Worm (Caenorhabditis elegans) whole organism, mixed stage, embryonic: ENCODE results near the gene D2062.13.

ENCODE experiments used
- blmp-1 ChIP-seq: fragments of 150-350 bp; optimal IDR thresholded peaks from 2 replicates; lab custom pipeline; 2014; ENCODE audit warnings: missing biosample characterization, missing genetic modification characterization
- lin-32 ChIP-seq: fragments of 200-800 bp; sonication (Bioruptor generic); optimal IDR thresholded peaks from 2 replicates; lab custom pipeline; 2018; ENCODE audit warnings: mild to moderate bottlenecking, missing genetic modification characterization, missing compliant biosample characterization
- lsy-2 ChIP-seq: fragments of 150-350 bp; optimal IDR thresholded peaks from 2 replicates; lab custom pipeline; 2014; ENCODE audit warnings: missing biosample characterization, missing genetic modification characterization
- mab-5 ChIP-seq: fragments of 150-350 bp; optimal IDR thresholded peaks from 2 replicates; lab custom pipeline; 2014; ENCODE audit warnings: missing biosample characterization, missing genetic modification characterization
- mep-1 ChIP-seq: fragments of 150-350 bp; optimal IDR thresholded peaks from 2 replicates; lab custom pipeline; 2017; ENCODE audit warnings: missing biosample characterization, missing genetic modification reagents, missing genetic modification characterization, inconsistent platforms
- nhr-12 ChIP-seq: fragments of 150-350 bp; optimal IDR thresholded peaks from 2 replicates; lab custom pipeline; 2014; ENCODE audit warnings: missing biosample characterization, missing genetic modification characterization
- nhr-237 ChIP-seq: fragments of 150-350 bp; optimal IDR thresholded peaks from 2 replicates; lab custom pipeline; 2014; ENCODE audit warnings: missing biosample characterization, missing genetic modification characterization
- nhr-28 ChIP-seq: fragments of 150-350 bp; optimal IDR thresholded peaks from 2 replicates; lab custom pipeline; 2014; ENCODE audit warnings: missing biosample characterization, missing genetic modification characterization
- nhr-76 ChIP-seq: sonication (generic microtip); optimal IDR thresholded peaks from 2 replicates; lab custom pipeline; 2017; ENCODE audit warnings: missing biosample characterization, missing genetic modification characterization
- sptf-1 ChIP-seq: sonication (generic microtip); optimal IDR thresholded peaks from 2 replicates; lab custom pipeline; 2017; ENCODE audit warnings: mild to moderate bottlenecking, missing genetic modification characterization, moderate library complexity, missing compliant biosample characterization
- ztf-11 ChIP-seq: fragments of 150-350 bp; optimal IDR thresholded peaks from 2 replicates; lab custom pipeline; 2014; ENCODE audit warnings: missing biosample characterization, missing genetic modification characterization

ce11 chrII:2622480-2622879 lies 10.1 kb downstream of the D2062.13 start, which contains the start of gene D2062.5:
- TF ChIP-seq ztf-11 (tag; lab: Kevin White, UChicago) (no peak), nhr-12 (tag; lab: Kevin White, UChicago) (no peak), nhr-28 (no peak), sptf-1 (tag; lab: Kevin White, UChicago) (no peak), nhr-237 (tag; lab: Kevin White, UChicago) (no peak), lsy-2 (tag; lab: Kevin White, UChicago) (no peak), blmp-1 (tag; lab: Kevin White, UChicago) (no peak), mab-5 (tag; lab: Kevin White, UChicago) (no peak), mep-1 (no peak), nhr-76 (tag; lab: Kevin White, UChicago) (no peak), lin-32 (GFP tag; lab: Kevin White, UChicago) (no peak)
